Worm (Caenorhabditis elegans): Measurements from ENCODE around the gene slc-25A29.

slc-25A29 gene

ce11 chrV:14615671-14616070 lies 42.3 kb downstream of the slc-25A29 start:
- TF ChIP-seq aly-2 (tag; optimal IDR thresholded peaks at IDR 0.05) (no peak), ceh-28 (tag; optimal IDR thresholded peaks at IDR 0.05) (no peak), nhr-11 (tag; optimal IDR thresholded peaks at IDR 0.05) (no peak), ztf-4 (tag; optimal IDR thresholded peaks at IDR 0.05) (no peak), egl-27 (tag; optimal IDR thresholded peaks at IDR 0.05) (no peak), nhr-28 (tag; optimal IDR thresholded peaks at IDR 0.05) (no peak), nhr-76 (tag; optimal IDR thresholded peaks at IDR 0.05) (no peak), mdl-1 (tag; optimal IDR thresholded peaks at IDR 0.05) (no peak), fos-1 (tag; optimal IDR thresholded peaks at IDR 0.05) (no peak), snpc-4 (tag; optimal IDR thresholded peaks at IDR 0.05) (no peak), skn-1 (tag; optimal IDR thresholded peaks at IDR 0.05) (no peak), unc-39 (tag; optimal IDR thresholded peaks at IDR 0.05) (no peak), nhr-25 (tag; optimal IDR thresholded peaks at IDR 0.05) (no peak), elt-1 (tag; optimal IDR thresholded peaks at IDR 0.05) (no peak), R02D3.7 (tag; optimal IDR thresholded peaks at IDR 0.05) (no peak), eor-1 (tag; optimal IDR thresholded peaks at IDR 0.05) (no peak), daf-12 (tag; optimal IDR thresholded peaks at IDR 0.05) (no peak), ceh-9 (tag; optimal IDR thresholded peaks at IDR 0.05) (no peak), lin-15B (tag; optimal IDR thresholded peaks at IDR 0.05) (no peak)

- TF ChIP-seq mdl-1 (tag; optimal IDR thresholded peaks at IDR 0.05) (no peak), nfya-1 (tag; optimal IDR thresholded peaks at IDR 0.05; ENCODE audit: insufficient read depth) (peak; percentile 86)
Measured at ce11 chrV:14614454-14614853, 43.5 kb downstream of the slc-25A29 start.

ce11 chrV:14612168-14612567 lies 45.8 kb downstream of the slc-25A29 start, which contains the start of the genes R11H6.5 and ccnk-1:
TSS of gene R11H6.5 (minus strand) at chrV:14612222.
TSS of gene ccnk-1 (plus strand) at chrV:14612548.
- TF ChIP-seq hmg-11 (tag; optimal IDR thresholded peaks at IDR 0.05) (peak; percentile 51), nfya-1 (tag; optimal IDR thresholded peaks at IDR 0.05; ENCODE audit: insufficient read depth) (peak; percentile 92), R02D3.7 (tag; optimal IDR thresholded peaks at IDR 0.05) (no peak), pha-4 (tag; optimal IDR thresholded peaks at IDR 0.05) (peak; percentile 80), ceh-28 (tag; optimal IDR thresholded peaks at IDR 0.05) (no peak), lin-39 (tag; optimal IDR thresholded peaks at IDR 0.05) (peak; percentile 39), lin-15B (tag; optimal IDR thresholded peaks at IDR 0.05) (peak; percentile 55), nhr-25 (tag; optimal IDR thresholded peaks at IDR 0.05) (no peak), unc-39 (tag; optimal IDR thresholded peaks at IDR 0.05) (no peak), elt-3 (tag; optimal IDR thresholded peaks at IDR 0.05) (no peak), tbx-2 (tag; optimal IDR thresholded peaks at IDR 0.05) (no peak)

ce11 chrV:14610781-14611180 lies 47.2 kb downstream of the slc-25A29 start:
- no peak for TF ChIP-seq unc-62 (GFP tag; optimal IDR thresholded peaks at IDR 0.05)
- TF ChIP-seq fos-1 (tag; optimal IDR thresholded peaks at IDR 0.05): no peak
- TF ChIP-seq ceh-9 (tag; optimal IDR thresholded peaks at IDR 0.05): no peak
- no peak for TF ChIP-seq nhr-12 (tag; optimal IDR thresholded peaks at IDR 0.05)
- no peak for TF ChIP-seq nhr-237 (tag; optimal IDR thresholded peaks at IDR 0.05)

- TF ChIP-seq nhr-12 (tag; optimal IDR thresholded peaks at IDR 0.05) (no peak), ceh-9 (tag; optimal IDR thresholded peaks at IDR 0.05) (no peak), nfya-1 (tag; optimal IDR thresholded peaks at IDR 0.05; ENCODE audit: insufficient read depth) (no peak), unc-62 (GFP tag; optimal IDR thresholded peaks at IDR 0.05) (no peak), elt-1 (tag; optimal IDR thresholded peaks at IDR 0.05) (no peak), egl-27 (tag; optimal IDR thresholded peaks at IDR 0.05) (no peak), ceh-82 (tag; optimal IDR thresholded peaks at IDR 0.05) (no peak), ceh-28 (tag; optimal IDR thresholded peaks at IDR 0.05) (no peak), lsy-12 (tag; optimal IDR thresholded peaks at IDR 0.05) (no peak), fkh-10 (GFP tag; optimal IDR thresholded peaks at IDR 0.05) (no peak), ztf-11 (tag; optimal IDR thresholded peaks at IDR 0.05) (no peak), nhr-43 (tag; optimal IDR thresholded peaks at IDR 0.05; ENCODE audit: poor library complexity, severe bottlenecking) (no peak), nhr-28 (tag; optimal IDR thresholded peaks at IDR 0.05) (no peak), lin-15B (tag; optimal IDR thresholded peaks at IDR 0.05) (no peak), R02D3.7 (tag; optimal IDR thresholded peaks at IDR 0.05) (no peak), nhr-237 (tag; optimal IDR thresholded peaks at IDR 0.05) (no peak), mml-1 (tag; optimal IDR thresholded peaks at IDR 0.05) (no peak)
Measured at ce11 chrV:14609643-14610042, 48.3 kb downstream of the slc-25A29 start, which contains the start of gene R11H6.4. TSS of gene R11H6.4 (plus strand) at chrV:14609943.

All from whole organism, L3 larva.